Worm (Caenorhabditis elegans) whole organism, young adult: Measurements from ENCODE around the gene F55C12.4.

ENCODE experiments used
- B0336.3 ChIP-seq: fragments of 200-800 bp; sonication (Bioruptor generic); IDR thresholded peaks from 2 replicates; pipeline ENCODE4 v1.3.6; 2022; ENCODE audit warnings: missing genetic modification characterization, missing compliant biosample characterization
- F23B12.7 ChIP-seq: sonication (generic microtip); optimal IDR thresholded peaks from 2 replicates; lab custom pipeline; 2017; ENCODE audit warnings: missing genetic modification characterization, mild to moderate bottlenecking, missing compliant biosample characterization, antibody characterized with exemption, moderate library complexity; ENCODE audit not compliant: insufficient read depth
- ceh-100 ChIP-seq: fragments of 200-800 bp; sonication (Bioruptor generic); IDR thresholded peaks from 2 replicates; pipeline ENCODE4 v1.3.6; 2022; ENCODE audit warnings: missing genetic modification reagents, missing genetic modification characterization, missing compliant biosample characterization
- nhr-90 ChIP-seq: sonication (generic microtip); optimal IDR thresholded peaks from 2 replicates; lab custom pipeline; 2016; ENCODE audit warnings: missing genotype, mild to moderate bottlenecking, missing genetic modification characterization, missing compliant biosample characterization
- sea-2 ChIP-seq: fragments of 200-800 bp; sonication (Bioruptor generic); IDR thresholded peaks from 2 replicates; pipeline ENCODE4 v1.3.6; 2022; ENCODE audit warnings: missing genetic modification characterization, missing compliant biosample characterization
- snpc-1.3 ChIP-seq: sonication (generic microtip); optimal IDR thresholded peaks from 2 replicates; lab custom pipeline; 2017; ENCODE audit warnings: missing genetic modification characterization, mild to moderate bottlenecking, missing compliant biosample characterization, antibody characterized with exemption, moderate library complexity, missing genotype, missing genetic modification reagents; ENCODE audit not compliant: insufficient read depth
- snpc-4 ChIP-seq, 5 experiments: fragments of 150-350 bp in 1 of 5; sonication (generic microtip) in 4 of 5; optimal IDR thresholded peaks; 2 replicates each; lab custom pipeline; 2014 to 2018; ENCODE audit warnings: missing genetic modification characterization in 5 of 5, missing biosample characterization in 3 of 5, antibody characterized with exemption in 2 of 5, mild to moderate bottlenecking in 2 of 5, missing compliant biosample characterization in 2 of 5, missing genotype in 2 of 5, moderate library complexity in 2 of 5, missing genetic modification reagents in 1 of 5
- unc-130 ChIP-seq: sonication (generic microtip); optimal IDR thresholded peaks from 2 replicates; lab custom pipeline; 2016; ENCODE audit warnings: missing genetic modification reagents, missing genetic modification characterization, missing compliant biosample characterization

DNA sequence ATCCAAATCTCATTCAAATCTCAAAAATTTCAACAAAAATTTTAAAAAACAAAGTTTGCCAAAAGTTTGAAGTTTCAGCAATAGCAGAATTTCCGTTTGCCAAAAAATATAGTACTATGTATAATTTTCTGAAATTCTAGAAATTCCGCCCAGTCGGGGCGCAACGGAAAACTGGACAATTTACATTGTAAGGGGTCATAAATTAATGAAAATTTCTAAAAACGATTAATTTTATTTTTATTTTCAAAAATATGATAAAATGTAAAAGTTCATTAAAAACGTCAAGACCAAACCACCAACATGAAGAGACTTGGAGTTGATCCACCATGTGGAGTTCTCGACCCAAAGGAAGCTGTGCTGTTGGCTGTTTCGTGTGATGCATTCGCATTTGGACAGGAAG, 39.9 kb downstream of the F55C12.4 start, which contains the start of gene ZK1248.4:
- no peak for TF ChIP-seq snpc-1.3 (tag; lab: Kevin White, UChicago)
- no peak for TF ChIP-seq unc-130 (GFP tag; lab: Kevin White, UChicago)
- no peak for TF ChIP-seq snpc-4 (GFP tag; optimal IDR thresholded peaks at IDR 0.05; lab: Kevin White, UChicago)
- no peak for TF ChIP-seq snpc-4 (tag; optimal IDR thresholded peaks at IDR 0.05; lab: Kevin White, UChicago)
- no peak for TF ChIP-seq B0336.3 (GFP tag; lab: Robert Waterston, UW)
- TF ChIP-seq sea-2 (GFP tag; lab: Robert Waterston, UW) = no peak
- no peak for TF ChIP-seq F23B12.7
- TF ChIP-seq ceh-100 (GFP tag; lab: Robert Waterston, UW) = no peak
- TF ChIP-seq nhr-90 (tag; lab: Kevin White, UChicago) = no peak
